Fruit fly (Drosophila melanogaster) whole organism, adult: ENCODE results near the gene mei-P22.
A peak's percentile ranks its signal among the peaks of the same experiment; 100 is the strongest.

ENCODE experiments used
- CG12768 ChIP-seq: fragments of 200-800 bp; sonication (Bioruptor generic); optimal IDR thresholded peaks from 2 replicates; lab custom pipeline; 2017; ENCODE audit warnings: missing biosample characterization, missing genetic modification characterization, mild to moderate bottlenecking, moderate library complexity, missing genetic modification reagents
- CG14711 ChIP-seq: fragments of 200-800 bp; sonication (Bioruptor generic); optimal IDR thresholded peaks from 2 replicates; lab custom pipeline; 2018; ENCODE audit warnings: missing biosample characterization, mild to moderate bottlenecking, missing genetic modification characterization, moderate library complexity
- CG7101 ChIP-seq: fragments of 200-800 bp; sonication (Bioruptor generic); optimal IDR thresholded peaks from 2 replicates; lab custom pipeline; 2018; ENCODE audit warnings: missing biosample characterization, mild to moderate bottlenecking, missing genetic modification characterization, moderate library complexity
- Crg-1 ChIP-seq: fragments of 200-800 bp; sonication (Bioruptor generic); optimal IDR thresholded peaks from 2 replicates; lab custom pipeline; 2016; ENCODE audit warnings: missing biosample characterization, missing genetic modification characterization
- bab1 ChIP-seq: fragments of 200-800 bp; sonication (Bioruptor generic); optimal IDR thresholded peaks from 3 replicates; lab custom pipeline; 2019; ENCODE audit warnings: missing biosample characterization, mild to moderate bottlenecking, missing genetic modification characterization, moderate library complexity
- kay ChIP-seq: fragments of 200-800 bp; sonication (Bioruptor generic); peaks from one replicate; lab custom pipeline; 2016; ENCODE audit warnings: missing biosample characterization, missing genetic modification characterization, borderline replicate concordance

dm6 chr3L:7249167-7249566 is 5.0 kb downstream of the mei-P22 start, which contains the start of gene Cdc27:
- TF ChIP-seq Crg-1 (GFP tag; lab: Kevin White, UChicago) = no peak
- no peak for TF ChIP-seq kay (GFP tag; lab: Kevin White, UChicago)
- no peak for TF ChIP-seq CG12768 (GFP tag; lab: Kevin White, UChicago)
- no peak for TF ChIP-seq CG14711 (tag; lab: Kevin White, UChicago)
- peak; percentile 43 for TF ChIP-seq CG7101 (tag; lab: Kevin White, UChicago)
- peak; percentile 35 for TF ChIP-seq bab1 (GFP tag; lab: Kevin White, UChicago)
